Fruit fly (Drosophila melanogaster) whole organism, embryonic: Measurements from ENCODE around the gene amrt.

Experiments
- Abd-B ChIP-seq: fragments of 200-800 bp; sonication (Bioruptor generic); optimal IDR thresholded peaks from 2 replicates; lab custom pipeline; 2018; ENCODE audit warnings: missing biosample characterization, mild to moderate bottlenecking, missing genetic modification characterization, moderate library complexity
- Asciz ChIP-seq: fragments of 200-800 bp; sonication (Bioruptor generic); optimal IDR thresholded peaks from 2 replicates; lab custom pipeline; 2017; ENCODE audit warnings: missing biosample characterization, mild to moderate bottlenecking, missing genetic modification characterization, missing genetic modification reagents
- BEAF-32 ChIP-seq: fragments of 200-800 bp; sonication (Bioruptor generic); optimal IDR thresholded peaks from 3 replicates; lab custom pipeline; 2017; ENCODE audit warnings: missing biosample characterization, missing genetic modification characterization, mild to moderate bottlenecking, moderate library complexity, missing genetic modification reagents
- BtbVII ChIP-seq: fragments of 200-800 bp; sonication (Bioruptor generic); optimal IDR thresholded peaks from 3 replicates; lab custom pipeline; 2017; ENCODE audit warnings: missing biosample characterization, mild to moderate bottlenecking, missing genetic modification characterization
- CG11398 ChIP-seq: fragments of 200-800 bp; sonication (Bioruptor generic); optimal IDR thresholded peaks from 2 replicates; lab custom pipeline; 2016; ENCODE audit warnings: missing biosample characterization, missing genetic modification characterization
- CG12659 ChIP-seq: fragments of 200-800 bp; sonication (Bioruptor generic); optimal IDR thresholded peaks from 3 replicates; lab custom pipeline; 2017; ENCODE audit warnings: mild to moderate bottlenecking, missing biosample characterization, missing genetic modification reagents, missing genetic modification characterization
- CG13287 ChIP-seq: fragments of 200-800 bp; sonication (Bioruptor generic); IDR thresholded peaks from 2 replicates; pipeline ENCODE4 v1.3.6; 2022; ENCODE audit warnings: missing biosample characterization, missing genetic modification characterization; ENCODE audit not compliant: partially characterized antibody
- CG17385 ChIP-seq: fragments of 200-800 bp; sonication (Bioruptor generic); optimal IDR thresholded peaks from 3 replicates; lab custom pipeline; 2018; ENCODE audit warnings: missing biosample characterization, mild to moderate bottlenecking, missing genetic modification characterization
- CG18262 ChIP-seq: fragments of 200-800 bp; optimal IDR thresholded peaks from 3 replicates; lab custom pipeline; 2019; ENCODE audit warnings: missing biosample characterization, mild to moderate bottlenecking, missing genetic modification characterization, moderate library complexity
- CG31441 ChIP-seq: fragments of 200-800 bp; sonication (Bioruptor generic); IDR thresholded peaks from 2 replicates; pipeline ENCODE4 v1.3.6; 2022; ENCODE audit warnings: missing biosample characterization, missing genetic modification characterization
- CG34422 ChIP-seq: fragments of 200-800 bp; sonication (Bioruptor generic); IDR thresholded peaks from 3 replicates; pipeline ENCODE4 v1.3.6; 2022; ENCODE audit warnings: missing biosample characterization, missing genetic modification characterization
- CG4617 ChIP-seq: fragments of 200-800 bp; sonication (Bioruptor generic); optimal IDR thresholded peaks from 3 replicates; lab custom pipeline; 2016; ENCODE audit warnings: missing biosample characterization, missing genetic modification characterization, borderline replicate concordance
- CG6791 ChIP-seq: fragments of 200-800 bp; sonication (Bioruptor generic); IDR thresholded peaks from 3 replicates; pipeline ENCODE4 v1.3.6; 2022; ENCODE audit warnings: missing biosample characterization, missing genetic modification characterization; ENCODE audit not compliant: partially characterized antibody
- CG7963 ChIP-seq: fragments of 200-800 bp; sonication (Bioruptor generic); IDR thresholded peaks from 3 replicates; pipeline ENCODE4 v1.3.6; 2022; ENCODE audit warnings: missing biosample characterization, missing genetic modification characterization; ENCODE audit not compliant: partially characterized antibody
- CG8388 ChIP-seq: fragments of 200-800 bp; sonication (Bioruptor generic); optimal IDR thresholded peaks from 2 replicates; lab custom pipeline; 2019; ENCODE audit warnings: missing biosample characterization, mild to moderate bottlenecking, missing genetic modification characterization, moderate library complexity
- CG9876 ChIP-seq: fragments of 200-800 bp; sonication (Bioruptor generic); optimal IDR thresholded peaks from 2 replicates; lab custom pipeline; 2016; ENCODE audit warnings: missing biosample characterization, missing genetic modification characterization
- Gug ChIP-seq: fragments of 200-800 bp; sonication (Bioruptor generic); IDR thresholded peaks from 4 replicates; pipeline ENCODE4 v1.3.6; 2022; ENCODE audit warnings: missing biosample characterization, missing genetic modification characterization
- Hmr ChIP-seq: fragments of 200-800 bp; sonication (Bioruptor generic); optimal IDR thresholded peaks from 3 replicates; lab custom pipeline; 2017; ENCODE audit warnings: mild to moderate bottlenecking, missing biosample characterization, missing genetic modification reagents, missing genetic modification characterization
- Meics ChIP-seq: fragments of 200-800 bp; sonication (Bioruptor generic); optimal IDR thresholded peaks from 2 replicates; lab custom pipeline; 2017; ENCODE audit warnings: missing biosample characterization, mild to moderate bottlenecking, missing genetic modification characterization
- Nf-YC ChIP-seq: fragments of 200-800 bp; optimal IDR thresholded peaks from 3 replicates; lab custom pipeline; 2019; ENCODE audit warnings: missing biosample characterization, mild to moderate bottlenecking, missing genetic modification characterization, moderate library complexity
- Oli ChIP-seq: fragments of 200-800 bp; sonication (Bioruptor generic); optimal IDR thresholded peaks from 2 replicates; lab custom pipeline; 2018; ENCODE audit warnings: missing biosample characterization, mild to moderate bottlenecking, missing genetic modification characterization, moderate library complexity
- Poxn ChIP-seq: fragments of 200-800 bp; sonication (Bioruptor generic); IDR thresholded peaks from 2 replicates; pipeline ENCODE4 v1.3.6; 2022; ENCODE audit warnings: missing biosample characterization, missing genetic modification characterization
- Rx ChIP-seq: fragments of 200-800 bp; sonication (Bioruptor generic); IDR thresholded peaks from 2 replicates; pipeline ENCODE4 v1.3.6; 2022; ENCODE audit warnings: missing biosample characterization, missing genetic modification characterization
- Sry-δ ChIP-seq: fragments of 200-800 bp; sonication (Bioruptor generic); optimal IDR thresholded peaks from 2 replicates; lab custom pipeline; 2016; ENCODE audit warnings: missing biosample characterization, missing genetic modification characterization
- Tbp ChIP-seq: fragments of >200 bp; optimal IDR thresholded peaks from 2 replicates; lab custom pipeline; 2018; ENCODE audit warnings: missing biosample characterization, missing genetic modification characterization
- Trl ChIP-seq, 3 experiments: fragments of >200 bp in 2 of 3; fragments of 200-800 bp in 1 of 3; sonication (Bioruptor generic) in 1 of 3; optimal IDR thresholded peaks; 2 replicates in 1 of 3; 3 replicates in 2 of 3; lab custom pipeline; 2016 to 2017; ENCODE audit warnings: missing biosample characterization in 1 of 3, missing genetic modification characterization in 1 of 3
- ase ChIP-seq: fragments of 200-800 bp; sonication (Bioruptor generic); IDR thresholded peaks from 3 replicates; pipeline ENCODE4 v1.3.6; 2022; ENCODE audit warnings: missing biosample characterization, missing genetic modification characterization
- az2 ChIP-seq: fragments of 200-800 bp; sonication (Bioruptor generic); optimal IDR thresholded peaks from 3 replicates; lab custom pipeline; 2016; ENCODE audit warnings: missing biosample characterization, missing genetic modification characterization
- corto ChIP-seq: fragments of 200-800 bp; sonication (Bioruptor generic); optimal IDR thresholded peaks from 2 replicates; lab custom pipeline; 2016; ENCODE audit warnings: missing biosample characterization, mild to moderate bottlenecking, missing genetic modification characterization, moderate library complexity
- crol ChIP-seq: fragments of 200-800 bp; sonication (Bioruptor generic); IDR thresholded peaks from 2 replicates; pipeline ENCODE4 v1.3.6; 2022; ENCODE audit warnings: missing biosample characterization, missing genetic modification characterization
- emc ChIP-seq: fragments of 200-800 bp; sonication (Bioruptor generic); optimal IDR thresholded peaks from 2 replicates; lab custom pipeline; 2016; ENCODE audit warnings: missing biosample characterization, missing genetic modification characterization
- ems ChIP-seq: fragments of 200-800 bp; sonication (Bioruptor generic); optimal IDR thresholded peaks from 3 replicates; lab custom pipeline; 2016; ENCODE audit warnings: missing biosample characterization, missing genetic modification characterization
- fd96Cb ChIP-seq: fragments of 200-800 bp; sonication (Bioruptor generic); optimal IDR thresholded peaks from 2 replicates; lab custom pipeline; 2018; ENCODE audit warnings: missing biosample characterization, mild to moderate bottlenecking, missing genetic modification characterization, moderate library complexity
- gem ChIP-seq: fragments of 200-800 bp; sonication (Bioruptor generic); optimal IDR thresholded peaks from 2 replicates; lab custom pipeline; 2019; ENCODE audit warnings: missing biosample characterization, mild to moderate bottlenecking, missing genetic modification characterization, moderate library complexity
- kni ChIP-seq: fragments of 200-800 bp; sonication (Bioruptor generic); optimal IDR thresholded peaks from 3 replicates; lab custom pipeline; 2017; ENCODE audit warnings: mild to moderate bottlenecking, missing biosample characterization, missing genetic modification reagents, missing genetic modification characterization
- lola ChIP-seq, 3 experiments: fragments of >200 bp in 2 of 3; fragments of 200-800 bp in 1 of 3; sonication (Bioruptor generic) in 1 of 3; optimal IDR thresholded peaks; 2 replicates each; lab custom pipeline; 2017 to 2019; ENCODE audit warnings: missing biosample characterization in 3 of 3, missing genetic modification characterization in 3 of 3, mild to moderate bottlenecking in 1 of 3, moderate library complexity in 1 of 3
- maf-S ChIP-seq: fragments of 200-800 bp; sonication (Bioruptor generic); optimal IDR thresholded peaks from 2 replicates; lab custom pipeline; 2016; ENCODE audit warnings: missing biosample characterization, missing genetic modification characterization
- onecut ChIP-seq: fragments of 200-800 bp; sonication (Bioruptor generic); IDR thresholded peaks from 2 replicates; pipeline ENCODE4 v1.3.6; 2022; ENCODE audit warnings: missing biosample characterization, missing genetic modification characterization
- pnt ChIP-seq: fragments of 200-800 bp; sonication (Bioruptor generic); optimal IDR thresholded peaks from 3 replicates; lab custom pipeline; 2016; ENCODE audit warnings: missing biosample characterization, missing genetic modification characterization
- repo ChIP-seq: fragments of 200-800 bp; sonication (Bioruptor generic); optimal IDR thresholded peaks from 2 replicates; lab custom pipeline; 2016; ENCODE audit warnings: missing biosample characterization, missing genetic modification characterization
- sc ChIP-seq, 3 experiments: fragments of >200 bp in 2 of 3; fragments of 200-800 bp in 1 of 3; sonication (Bioruptor generic) in 1 of 3; optimal IDR thresholded peaks; 2 replicates in 2 of 3; 3 replicates in 1 of 3; lab custom pipeline; 2017; ENCODE audit warnings: mild to moderate bottlenecking in 1 of 3, missing biosample characterization in 1 of 3, missing genetic modification characterization in 1 of 3, missing genetic modification reagents in 1 of 3
- sima ChIP-seq: fragments of 200-800 bp; sonication (Bioruptor generic); optimal IDR thresholded peaks from 2 replicates; lab custom pipeline; 2016; ENCODE audit warnings: missing biosample characterization, missing genetic modification characterization
- sqz ChIP-seq: fragments of 200-800 bp; sonication (Bioruptor generic); optimal IDR thresholded peaks from 3 replicates; lab custom pipeline; 2018; ENCODE audit warnings: missing biosample characterization, mild to moderate bottlenecking, missing genetic modification characterization
- tap ChIP-seq: fragments of 200-800 bp; optimal IDR thresholded peaks from 3 replicates; lab custom pipeline; 2019; ENCODE audit warnings: missing biosample characterization, mild to moderate bottlenecking, missing genetic modification characterization, moderate library complexity
- usp ChIP-seq: fragments of >200 bp; optimal IDR thresholded peaks from 2 replicates; lab custom pipeline; 2017; ENCODE audit warnings: missing biosample characterization, missing genetic modification characterization
- vfl ChIP-seq: fragments of 200-800 bp; sonication (Bioruptor generic); optimal IDR thresholded peaks from 2 replicates; lab custom pipeline; 2016; ENCODE audit warnings: missing biosample characterization, missing genetic modification characterization
- vvl ChIP-seq: fragments of 200-800 bp; sonication (Bioruptor generic); IDR thresholded peaks from 2 replicates; pipeline ENCODE4 v1.3.6; 2022; ENCODE audit warnings: missing biosample characterization, missing genetic modification characterization
- wor ChIP-seq: fragments of 200-800 bp; sonication (Bioruptor generic); IDR thresholded peaks from 2 replicates; pipeline ENCODE4 v1.3.6; 2022; ENCODE audit warnings: missing biosample characterization, missing genetic modification characterization

amrt gene

dm6 chrX:13755152-13755557 lies 27.1 kb upstream of the amrt start, which contains the start of gene Pdcd4 (continued):
- TF ChIP-seq wor (GFP tag; lab: Robert Waterston, UW), result no peak
- TF ChIP-seq onecut (GFP tag; lab: Robert Waterston, UW), result no peak
- no peak for TF ChIP-seq pnt (GFP tag; lab: Kevin White, UChicago)
- no peak for TF ChIP-seq Sry-δ (GFP tag; lab: Kevin White, UChicago)
- TF ChIP-seq Tbp (GFP tag; lab: Kevin White, UChicago), result peak; percentile 87
- TF ChIP-seq tap (tag; lab: Kevin White, UChicago), result no peak
- no peak for TF ChIP-seq sc (optimal IDR thresholded peaks at IDR 0.05; lab: Kevin White, UChicago)
- TF ChIP-seq sc (GFP tag; optimal IDR thresholded peaks at IDR 0.05; lab: Kevin White, UChicago), result no peak
- peak; percentile 16 for TF ChIP-seq BEAF-32 (GFP tag; lab: Kevin White, UChicago)
- no peak for TF ChIP-seq ems (GFP tag; lab: Kevin White, UChicago)
- TF ChIP-seq CG13287 (GFP tag; lab: Robert Waterston, UW), result peak; percentile 17; the same call in 1 of the 2 replicates
- TF ChIP-seq Oli (tag; lab: Kevin White, UChicago), result no peak
- peak; percentile 52; the same call in 1 of the 3 replicates for TF ChIP-seq CG6791 (GFP tag; lab: Robert Waterston, UW)
- 0 out of 4 replicates have a peak, but pooled peaks have one; percentile 26 for TF ChIP-seq Gug (GFP tag; lab: Robert Waterston, UW)
- no peak for TF ChIP-seq Trl (optimal IDR thresholded peaks at IDR 0.05; lab: Kevin White, UChicago)
- TF ChIP-seq Trl (GFP tag; optimal IDR thresholded peaks at IDR 0.05; lab: Kevin White, UChicago), result peak; percentile 34
- no peak for TF ChIP-seq CG18262 (tag; lab: Kevin White, UChicago)
- no peak for TF ChIP-seq CG4617
- no peak for TF ChIP-seq az2 (GFP tag; lab: Kevin White, UChicago)
- TF ChIP-seq gem, result no peak
- peak; percentile 44 for TF ChIP-seq CG12659 (GFP tag; lab: Kevin White, UChicago)
- peak; percentile 3 for TF ChIP-seq CG11398 (GFP tag; lab: Kevin White, UChicago)
- no peak for TF ChIP-seq Meics (GFP tag; lab: Kevin White, UChicago)
- TF ChIP-seq emc (GFP tag; lab: Kevin White, UChicago), result no peak
- TF ChIP-seq Nf-YC (tag; lab: Kevin White, UChicago), result peak; percentile 0
- peak; percentile 26; the same call in 1 of the 2 replicates for TF ChIP-seq vvl (GFP tag; lab: Robert Waterston, UW)
- TF ChIP-seq CG34422 (GFP tag; lab: Robert Waterston, UW), result peak; percentile 22; the same call in 1 of the 3 replicates

- TF ChIP-seq BtbVII (GFP tag; lab: Kevin White, UChicago) (peak; percentile 11), fd96Cb (tag; lab: Kevin White, UChicago) (peak; percentile 15), CG9876 (GFP tag; lab: Kevin White, UChicago) (no peak), maf-S (GFP tag; lab: Kevin White, UChicago) (no peak), Poxn (GFP tag; lab: Robert Waterston, UW) (no peak), corto (GFP tag; lab: Kevin White, UChicago) (no peak), lola (GFP tag; optimal IDR thresholded peaks at IDR 0.05; lab: Kevin White, UChicago) (peak in 1 of 3 experiments; percentile 17), Rx (no peak), sqz (no peak), kni (GFP tag; lab: Kevin White, UChicago) (no peak), vfl (GFP tag; lab: Kevin White, UChicago) (no peak), repo (GFP tag; lab: Kevin White, UChicago) (no peak), CG8388 (GFP tag; lab: Kevin White, UChicago) (peak; percentile 36), ase (GFP tag; lab: Robert Waterston, UW) (0 out of 3 replicates have a peak, but pooled peaks have one; percentile 52), crol (no peak), sima (GFP tag; lab: Kevin White, UChicago) (no peak), Abd-B (GFP tag; lab: Kevin White, UChicago) (no peak), Hmr (GFP tag; lab: Kevin White, UChicago) (peak; percentile 64), CG31441 (GFP tag; lab: Robert Waterston, UW) (peak; percentile 39; the same call in 1 of the 2 replicates), CG7963 (GFP tag; lab: Robert Waterston, UW) (no peak), usp (GFP tag; lab: Kevin White, UChicago) (no peak), Asciz (GFP tag; lab: Kevin White, UChicago) (no peak), CG17385 (GFP tag; lab: Kevin White, UChicago) (peak; percentile 29), CG4617 (peak; percentile 1)
Measured at dm6 chrX:13756776-13757312, 25.4 kb upstream of the amrt start, which contains the start of the genes CG32625 and Rtc1. TSS of gene CG32625 (minus strand) at chrX:13756826. TSS of gene Rtc1 (plus strand) at chrX:13757179.
